Fruit fly (Drosophila melanogaster): ENCODE measurements around the gene Ugt35A1.

- TF ChIP-seq ttk (optimal IDR thresholded peaks at IDR 0.05) (no peak), psq (optimal IDR thresholded peaks at IDR 0.05) (no peak), insv (optimal IDR thresholded peaks at IDR 0.05) (no peak), Sin3A (optimal IDR thresholded peaks at IDR 0.05) (no peak), Myc (optimal IDR thresholded peaks at IDR 0.05) (no peak)
These were observed 44.3 kb downstream of the Ugt35A1 start, which contains the start of gene Ugt35C1 for dm6 chr3R:11128116-11128626.
